Fruit fly (Drosophila melanogaster) whole organism, embryonic: ENCODE data around the gene CG8301.
A peak's percentile ranks its signal among the peaks of the same experiment; 100 is the strongest.

ENCODE experiments used
- CG14710 ChIP-seq: fragments of 200-800 bp; sonication (Bioruptor generic); optimal IDR thresholded peaks from 3 replicates; lab custom pipeline; 2019; ENCODE audit warnings: missing biosample characterization, mild to moderate bottlenecking, missing genetic modification characterization, moderate library complexity
- CG18476 ChIP-seq: fragments of 200-800 bp; sonication (Bioruptor generic); optimal IDR thresholded peaks from 2 replicates; lab custom pipeline; 2016; ENCODE audit warnings: missing biosample characterization, mild to moderate bottlenecking, missing genetic modification characterization
- CG31365 ChIP-seq: fragments of 200-800 bp; sonication (Bioruptor generic); optimal IDR thresholded peaks from 2 replicates; lab custom pipeline; 2018; ENCODE audit warnings: missing biosample characterization, mild to moderate bottlenecking, missing genetic modification characterization
- CG3726 ChIP-seq: fragments of 200-800 bp; sonication (Bioruptor generic); IDR thresholded peaks from 3 replicates; pipeline ENCODE4, ENCODE4 v1.3.6; 2022; ENCODE audit warnings: missing biosample characterization, missing genetic modification characterization
- CG4282 ChIP-seq: fragments of 200-800 bp; sonication (Bioruptor generic); optimal IDR thresholded peaks from 2 replicates; lab custom pipeline; 2016; ENCODE audit warnings: missing biosample characterization, missing genetic modification characterization
- Dbx ChIP-seq: fragments of 200-800 bp; sonication (Bioruptor generic); IDR thresholded peaks from 3 replicates; pipeline ENCODE4 v1.3.6; 2022; ENCODE audit warnings: missing biosample characterization, missing genetic modification characterization
- Taf1 ChIP-seq: fragments of 200-800 bp; sonication (Bioruptor generic); IDR thresholded peaks from 2 replicates; pipeline ENCODE4 v1.3.6; 2022; ENCODE audit warnings: missing biosample characterization, missing genetic modification characterization
- ara ChIP-seq: fragments of 200-800 bp; sonication (Bioruptor generic); IDR thresholded peaks from 2 replicates; pipeline ENCODE4 v1.3.6; 2022; ENCODE audit warnings: missing biosample characterization, missing genetic modification characterization
- her ChIP-seq: fragments of 200-800 bp; sonication (Bioruptor generic); optimal IDR thresholded peaks from 2 replicates; lab custom pipeline; 2016; ENCODE audit warnings: missing biosample characterization, missing genetic modification characterization
- mld ChIP-seq: fragments of 200-800 bp; sonication (Bioruptor generic); IDR thresholded peaks from 3 replicates; pipeline ENCODE4 v1.3.6; 2022; ENCODE audit warnings: missing biosample characterization, missing genetic modification characterization; ENCODE audit not compliant: partially characterized antibody
- nerfin-1 ChIP-seq: fragments of 200-800 bp; sonication (Bioruptor generic); optimal IDR thresholded peaks from 3 replicates; lab custom pipeline; 2019; ENCODE audit warnings: missing biosample characterization, mild to moderate bottlenecking, missing genetic modification characterization, moderate library complexity
- nom ChIP-seq: fragments of 200-800 bp; sonication (Bioruptor generic); optimal IDR thresholded peaks from 2 replicates; lab custom pipeline; 2017; ENCODE audit warnings: missing biosample characterization, missing genetic modification characterization, mild to moderate bottlenecking, moderate library complexity, missing genetic modification reagents
- unc-4 ChIP-seq: fragments of 200-800 bp; sonication (Bioruptor generic); IDR thresholded peaks from 2 replicates; pipeline ENCODE4 v1.3.6; 2022; ENCODE audit warnings: missing biosample characterization, missing genetic modification characterization; ENCODE audit not compliant: partially characterized antibody

dm6 chr3R:9555334-9555974, 25.7 kb upstream of the CG8301 start, which contains the start of the genes CG9386 and BckdhA:
- peak; percentile 53; the same call in 2 of the 3 replicates for TF ChIP-seq Dbx
- 0 out of 2 replicates have a peak, but pooled peaks have one; percentile 24 for TF ChIP-seq Taf1 (GFP tag; lab: Robert Waterston, UW)
- no peak for TF ChIP-seq CG4282
- TF ChIP-seq her = peak; percentile 25
- TF ChIP-seq nom (GFP tag; lab: Kevin White, UChicago) = no peak
- TF ChIP-seq CG18476 (GFP tag; lab: Kevin White, UChicago) = peak; percentile 34
- peak; percentile 42 for TF ChIP-seq nerfin-1 (tag; lab: Kevin White, UChicago)
- TF ChIP-seq mld (GFP tag; lab: Robert Waterston, UW) = no peak
- no peak for TF ChIP-seq CG31365
- peak; percentile 73 for TF ChIP-seq unc-4
- no peak for TF ChIP-seq ara (GFP tag; lab: Robert Waterston, UW)
- TF ChIP-seq CG3726 = no peak
- TF ChIP-seq CG14710 = peak; percentile 66
